Worm (Caenorhabditis elegans) whole organism, L4/young adult: ENCODE results near the gene ugt-47.

Experiments
- W03F9.2 ChIP-seq: fragments of 150-350 bp; optimal IDR thresholded peaks from 2 replicates; lab custom pipeline; 2014; ENCODE audit warnings: missing biosample characterization, missing genetic modification characterization
- dao-5 ChIP-seq: sonication (generic microtip); optimal IDR thresholded peaks from 2 replicates; lab custom pipeline; 2016; ENCODE audit warnings: missing genotype, missing genetic modification characterization, moderate library complexity, missing compliant biosample characterization

DNA sequence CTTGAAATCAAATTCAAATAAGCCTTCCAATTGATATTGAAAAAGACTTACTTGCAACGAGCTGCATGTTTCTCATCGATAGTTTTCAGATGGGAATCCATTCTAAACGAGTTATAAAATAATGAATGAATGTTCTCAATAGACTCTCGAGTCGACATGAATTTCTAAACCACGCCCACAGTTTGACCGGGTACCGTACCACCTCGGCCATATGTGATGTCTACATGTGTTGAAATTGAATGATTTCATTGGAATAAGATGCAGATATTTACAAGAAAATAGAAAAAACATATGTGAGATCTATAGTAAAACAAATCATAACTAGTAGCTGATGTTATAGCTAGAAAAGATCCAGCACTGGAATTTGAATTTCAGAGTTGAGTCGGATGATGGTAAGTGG, 7.9 kb downstream of the ugt-47 start, which contains the start of gene R04B5.7:
- TF ChIP-seq dao-5 (tag; lab: Kevin White, UChicago) (no peak), W03F9.2 (tag; lab: Kevin White, UChicago) (no peak)
